Fruit fly (Drosophila melanogaster): Measurements from ENCODE around the gene CG17327.

DNA sequence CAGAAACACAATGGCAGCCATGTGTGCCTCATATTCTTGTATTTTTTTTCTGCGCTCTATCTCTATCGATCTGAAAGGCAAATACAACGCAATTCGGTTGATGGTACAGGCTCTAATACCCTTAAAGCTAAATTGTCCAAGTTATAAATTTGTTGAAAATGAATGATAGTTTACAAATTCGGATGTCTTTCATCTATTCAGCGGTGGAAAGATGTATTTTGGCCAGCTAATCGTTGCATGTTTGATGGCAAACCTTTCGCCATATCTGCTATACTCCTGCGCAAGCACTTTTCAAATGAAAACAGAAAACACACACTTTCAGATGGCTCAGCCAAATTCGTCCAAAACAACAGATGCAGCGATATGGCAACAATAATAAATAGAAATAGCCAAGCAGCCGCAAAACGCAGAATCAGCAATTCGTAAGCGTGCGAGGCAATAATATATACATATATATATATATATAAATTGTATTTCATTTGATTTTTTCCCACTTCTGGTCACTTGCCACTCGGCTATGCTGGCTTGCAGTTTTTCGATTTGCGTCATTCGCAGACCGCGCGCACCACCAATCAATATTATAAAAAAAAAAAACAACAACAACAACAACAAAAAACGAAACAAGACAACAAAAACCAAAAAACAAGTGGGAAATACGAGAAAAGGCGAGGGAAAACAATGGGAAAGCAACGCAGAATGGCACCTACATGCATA is 16.8 kb upstream of the CG17327 start:
- TF ChIP-seq Lpt (GFP tag; optimal IDR thresholded peaks at IDR 0.05), result no peak
- no peak for TF ChIP-seq CG16779 (tag; optimal IDR thresholded peaks at IDR 0.05)
- TF ChIP-seq Ets21C (GFP tag; optimal IDR thresholded peaks at IDR 0.05), result no peak
- no peak for TF ChIP-seq Eip75B (GFP tag; optimal IDR thresholded peaks at IDR 0.05)
- no peak for TF ChIP-seq fkh (GFP tag; optimal IDR thresholded peaks at IDR 0.05)
- TF ChIP-seq svp (GFP tag), result no peak
- TF ChIP-seq CG7368 (GFP tag; optimal IDR thresholded peaks at IDR 0.05), result no peak
- TF ChIP-seq CG3032 (tag; optimal IDR thresholded peaks at IDR 0.05), result no peak
- no peak for TF ChIP-seq fd59A (GFP tag; optimal IDR thresholded peaks at IDR 0.05)
- no peak for TF ChIP-seq CG6276 (GFP tag; optimal IDR thresholded peaks at IDR 0.05)
- TF ChIP-seq Hr38 (GFP tag; optimal IDR thresholded peaks at IDR 0.05), result no peak
